Worm (Caenorhabditis elegans): ENCODE data around the gene C46G7.1.

ce11 chrIV:6010274-6010673 is 7.5 kb upstream of the C46G7.1 start:
- TF ChIP-seq him-1 (tag; optimal IDR thresholded peaks at IDR 0.05) (no peak), dao-5 (tag; optimal IDR thresholded peaks at IDR 0.05) (no peak)

All from whole organism, L4/young adult.